Worm (Caenorhabditis elegans) whole organism, L4/young adult: Measurements from ENCODE around the gene H11E01.3.

ENCODE experiments used
- W03F9.2 ChIP-seq: fragments of 150-350 bp; optimal IDR thresholded peaks from 2 replicates; lab custom pipeline; 2014; ENCODE audit warnings: missing biosample characterization, missing genetic modification characterization
- dao-5 ChIP-seq: sonication (generic microtip); optimal IDR thresholded peaks from 2 replicates; lab custom pipeline; 2016; ENCODE audit warnings: missing genotype, missing genetic modification characterization, moderate library complexity, missing compliant biosample characterization

ce11 chrX:1603709-1604108 is 997 bp upstream of the H11E01.3 start:
- no peak for TF ChIP-seq dao-5 (tag; lab: Kevin White, UChicago)
- TF ChIP-seq W03F9.2 (tag; lab: Kevin White, UChicago): no peak
